Worm (Caenorhabditis elegans) whole organism, mixed stage, embryonic: ENCODE results near the gene srh-266.

ENCODE experiments used
- blmp-1 ChIP-seq: fragments of 150-350 bp; optimal IDR thresholded peaks from 2 replicates; lab custom pipeline; 2014; ENCODE audit warnings: missing biosample characterization, missing genetic modification characterization
- ces-1 ChIP-seq: fragments of 150-350 bp; optimal IDR thresholded peaks from 2 replicates; lab custom pipeline; 2014; ENCODE audit warnings: missing biosample characterization, missing genetic modification reagents, missing genetic modification characterization
- elt-1 ChIP-seq: sonication (generic microtip); optimal IDR thresholded peaks from 2 replicates; lab custom pipeline; 2017; ENCODE audit warnings: missing genetic modification characterization, mild to moderate bottlenecking, missing compliant biosample characterization, antibody characterized with exemption, moderate library complexity, borderline replicate concordance; ENCODE audit not compliant: insufficient read depth
- lin-13 ChIP-seq: fragments of 150-350 bp; optimal IDR thresholded peaks from 2 replicates; lab custom pipeline; 2014; ENCODE audit warnings: missing biosample characterization, missing genetic modification characterization
- lsy-2 ChIP-seq: fragments of 150-350 bp; optimal IDR thresholded peaks from 2 replicates; lab custom pipeline; 2014; ENCODE audit warnings: missing biosample characterization, missing genetic modification characterization
- nhr-237 ChIP-seq: fragments of 150-350 bp; optimal IDR thresholded peaks from 2 replicates; lab custom pipeline; 2014; ENCODE audit warnings: missing biosample characterization, missing genetic modification characterization
- pha-4 ChIP-seq: fragments of 150-350 bp; optimal IDR thresholded peaks from 2 replicates; lab custom pipeline; 2018; ENCODE audit warnings: missing biosample characterization, missing genetic modification reagents, missing genetic modification characterization
- sem-2 ChIP-seq: fragments of 200-800 bp; sonication (Bioruptor generic); optimal IDR thresholded peaks from 2 replicates; lab custom pipeline; 2018; ENCODE audit warnings: mild to moderate bottlenecking, missing genetic modification characterization, missing compliant biosample characterization
- snpc-4 ChIP-seq: fragments of 150-350 bp; optimal IDR thresholded peaks from 2 replicates; lab custom pipeline; 2014; ENCODE audit warnings: missing biosample characterization, missing genetic modification characterization
- sptf-1 ChIP-seq: sonication (generic microtip); optimal IDR thresholded peaks from 2 replicates; lab custom pipeline; 2017; ENCODE audit warnings: mild to moderate bottlenecking, missing genetic modification characterization, moderate library complexity, missing compliant biosample characterization
- unc-120 ChIP-seq: sonication (generic microtip); optimal IDR thresholded peaks from 2 replicates; lab custom pipeline; 2017; ENCODE audit warnings: missing genetic modification characterization, missing compliant biosample characterization; ENCODE audit not compliant: poor library complexity, severe bottlenecking
- unc-39 ChIP-seq: fragments of 150-350 bp; optimal IDR thresholded peaks from 2 replicates; lab custom pipeline; 2014; ENCODE audit warnings: missing biosample characterization, missing genetic modification characterization
- ztf-11 ChIP-seq: fragments of 150-350 bp; optimal IDR thresholded peaks from 2 replicates; lab custom pipeline; 2014; ENCODE audit warnings: missing biosample characterization, missing genetic modification characterization

- TF ChIP-seq lsy-2 (tag; lab: Kevin White, UChicago) (no peak), pha-4 (tag; lab: Kevin White, UChicago) (no peak), snpc-4 (tag; lab: Kevin White, UChicago) (no peak), nhr-237 (tag; lab: Kevin White, UChicago) (no peak), elt-1 (tag; lab: Kevin White, UChicago) (no peak), ces-1 (GFP tag; lab: Kevin White, UChicago) (no peak), unc-120 (tag; lab: Kevin White, UChicago) (no peak), lin-13 (tag; lab: Kevin White, UChicago) (no peak), ztf-11 (tag; lab: Kevin White, UChicago) (no peak), sptf-1 (no peak), sem-2 (GFP tag; lab: Kevin White, UChicago) (no peak), unc-39 (tag; lab: Kevin White, UChicago) (no peak), blmp-1 (tag; lab: Kevin White, UChicago) (no peak)
Observed at ce11 chrV:652940-653339, 11.7 kb upstream of the srh-266 start, which contains the start of gene srj-5.
